Comparison of ENCODE assay signal across 2 worm cellular contexts in genomic region chrV:17935857-17936256, ce11.
TF ChIP-seq lines count a peak whose summit lies in the region.

No protein-coding gene starts in this region.

TF ChIP-seq in whole organism, L4 larva, 104 proteins besides CTCF, POLR2A, EP300 and RAD21:
- TF ChIP-seq mes-2 (tag; optimal IDR thresholded peaks at IDR 0.05; lab: Kevin White, UChicago; ENCODE audit: poor library complexity, severe bottlenecking) (peak; percentile 16), T26A8.4 (GFP tag; IDR thresholded peaks at IDR 0.05; lab: Robert Waterston, UW) (peak; percentile 32; the same call in 1 of the 2 replicates), zfp-3 (GFP tag; conservative IDR thresholded peaks at IDR 0.05; lab: Robert Waterston, UW) (no peak)

TF ChIP-seq in whole organism, young adult, 124 proteins besides CTCF, POLR2A, EP300 and RAD21:
- TF ChIP-seq ceh-100 (GFP tag; IDR thresholded peaks at IDR 0.05; lab: Robert Waterston, UW): no peak
- TF ChIP-seq pbrm-1 (GFP tag; IDR thresholded peaks at IDR 0.05; lab: Robert Waterston, UW): peak; percentile 17; the same call in 1 of the 2 replicates
- no peak for TF ChIP-seq F39B2.1 (GFP tag; IDR thresholded peaks at IDR 0.05; lab: Robert Waterston, UW)
- TF ChIP-seq hmg-1.2 (GFP tag; IDR thresholded peaks at IDR 0.05; lab: Robert Waterston, UW): 0 out of 2 replicates have a peak, but pooled peaks have one; percentile 16
- no peak for TF ChIP-seq rpc-1 (optimal IDR thresholded peaks at IDR 0.05; lab: Kevin White, UChicago)
- TF ChIP-seq rpc-1 (tag; optimal IDR thresholded peaks at IDR 0.05; lab: Kevin White, UChicago): peak; percentile 39
- 0 out of 2 replicates have a peak, but pooled peaks have one; percentile 37 for TF ChIP-seq madf-3 (GFP tag; IDR thresholded peaks at IDR 0.05; lab: Robert Waterston, UW)
- TF ChIP-seq ztf-3 (GFP tag; optimal IDR thresholded peaks at IDR 0.05; lab: Kevin White, UChicago): no peak
- peak; percentile 3 for TF ChIP-seq attf-5 (GFP tag; optimal IDR thresholded peaks at IDR 0.05; lab: Kevin White, UChicago)
- TF ChIP-seq fkh-3 (tag; optimal IDR thresholded peaks at IDR 0.05; lab: Kevin White, UChicago): no peak
- no peak for TF ChIP-seq hlh-26 (GFP tag; conservative IDR thresholded peaks at IDR 0.05; lab: Robert Waterston, UW)
- no peak for TF ChIP-seq lsl-1 (GFP tag; optimal IDR thresholded peaks at IDR 0.05; lab: Kevin White, UChicago)
- TF ChIP-seq mes-4 (tag; optimal IDR thresholded peaks at IDR 0.05; lab: Kevin White, UChicago): no peak
- no peak for TF ChIP-seq hmg-20 (GFP tag; IDR thresholded peaks at IDR 0.05; lab: Robert Waterston, UW)
- TF ChIP-seq xnd-1 (tag; optimal IDR thresholded peaks at IDR 0.05; lab: Kevin White, UChicago): no peak
- 0 out of 2 replicates have a peak, but pooled peaks have one; percentile 24 for TF ChIP-seq Y53G8AR.9 (GFP tag; conservative IDR thresholded peaks at IDR 0.05; lab: Robert Waterston, UW)
- TF ChIP-seq mcd-1 (GFP tag; IDR thresholded peaks at IDR 0.05; lab: Robert Waterston, UW): peak; percentile 23; the same call in 1 of the 2 replicates
- TF ChIP-seq F49E8.2 (tag; optimal IDR thresholded peaks at IDR 0.05; lab: Kevin White, UChicago; ENCODE audit: insufficient read depth): peak; percentile 2
- no peak for TF ChIP-seq aptf-2 (GFP tag; conservative IDR thresholded peaks at IDR 0.05; lab: Robert Waterston, UW)
- 0 out of 2 replicates have a peak, but pooled peaks have one; percentile 14 for TF ChIP-seq ekl-4 (GFP tag; IDR thresholded peaks at IDR 0.05; lab: Robert Waterston, UW)
- TF ChIP-seq B0336.3 (GFP tag; IDR thresholded peaks at IDR 0.05; lab: Robert Waterston, UW): peak; percentile 21; the same call in 1 of the 2 replicates
- no peak for TF ChIP-seq madf-8 (GFP tag; conservative IDR thresholded peaks at IDR 0.05; lab: Robert Waterston, UW)
- TF ChIP-seq ama-1 (optimal IDR thresholded peaks at IDR 0.05; lab: Kevin White, UChicago): no peak
- peak in 1 of 2 experiments; percentile 20 for TF ChIP-seq ama-1 (GFP tag; optimal IDR thresholded peaks at IDR 0.05; lab: Kevin White, UChicago)
- peak; percentile 95 for TF ChIP-seq him-1 (tag; optimal IDR thresholded peaks at IDR 0.05; lab: Kevin White, UChicago)

Comparison
In these comparisons a context has a peak if more than half of its experiments do, and no peak if none do; other contexts are left out.
1. Of the 7 proteins assayed by ChIP-seq in both whole organism, young adult and whole organism, L4 larva: peak only in whole organism, young adult: F49E8.2; only in whole organism, L4 larva: none; in both: none; in neither: 5; mixed calls (peak in some experiments, not most) for 1.